Fruit fly (Drosophila melanogaster): ENCODE data around the gene CG13711.

CG13711 gene

DNA sequence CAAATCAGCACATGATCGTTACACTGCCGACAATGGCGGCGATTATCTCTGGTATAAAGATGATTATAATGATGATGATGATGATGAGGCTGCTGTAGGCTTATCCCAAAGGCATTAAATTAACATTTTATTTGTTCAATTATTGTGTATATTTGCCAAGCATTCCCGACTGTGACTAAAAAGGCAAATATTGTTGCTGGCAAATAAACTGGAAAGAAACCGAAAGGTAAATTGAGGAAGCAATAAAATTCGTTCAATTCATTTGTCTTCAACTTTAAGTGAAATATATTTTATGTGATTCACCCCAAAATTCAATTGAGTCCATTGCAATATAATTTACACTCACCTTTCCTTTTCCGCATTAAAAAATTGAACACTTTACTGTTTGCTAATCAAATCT, 9.6 kb upstream of the CG13711 start (continued):
- TF ChIP-seq CG3163 (GFP tag; optimal IDR thresholded peaks at IDR 0.05) (no peak), Dip2 (GFP tag; IDR thresholded peaks at IDR 0.05) (no peak), vnd (GFP tag; IDR thresholded peaks at IDR 0.05; ENCODE audit: partially characterized antibody) (no peak), CG10959 (GFP tag; IDR thresholded peaks at IDR 0.05) (no peak), dmrt99B (tag; optimal IDR thresholded peaks at IDR 0.05) (no peak), CG17612 (GFP tag; IDR thresholded peaks at IDR 0.05) (no peak), dmrt11E (tag; optimal IDR thresholded peaks at IDR 0.05) (peak; percentile 4), br (optimal IDR thresholded peaks at IDR 0.05) (no peak), phol (tag; optimal IDR thresholded peaks at IDR 0.05) (no peak), CG17568 (GFP tag; optimal IDR thresholded peaks at IDR 0.05) (no peak), oc (tag; optimal IDR thresholded peaks at IDR 0.05) (no peak), CG5953 (GFP tag; IDR thresholded peaks at IDR 0.05) (no peak), gcm2 (GFP tag; optimal IDR thresholded peaks at IDR 0.05) (no peak), ind (GFP tag; optimal IDR thresholded peaks at IDR 0.05) (no peak), E2f2 (GFP tag; IDR thresholded peaks at IDR 0.05) (no peak), CG13296 (GFP tag; optimal IDR thresholded peaks at IDR 0.05) (no peak), ssp (GFP tag; IDR thresholded peaks at IDR 0.05) (no peak), trh (GFP tag; optimal IDR thresholded peaks at IDR 0.05) (no peak), CG6689 (GFP tag; IDR thresholded peaks at IDR 0.05) (no peak), PHDP (tag; optimal IDR thresholded peaks at IDR 0.05) (peak; percentile 29), tx (GFP tag; optimal IDR thresholded peaks at IDR 0.05) (no peak), CG2712 (tag; optimal IDR thresholded peaks at IDR 0.05) (no peak), gem (tag; optimal IDR thresholded peaks at IDR 0.05) (peak; percentile 23), pzg (GFP tag; optimal IDR thresholded peaks at IDR 0.05) (no peak), scrt (GFP tag; optimal IDR thresholded peaks at IDR 0.05) (no peak), CG2129 (GFP tag; IDR thresholded peaks at IDR 0.05; ENCODE audit: partially characterized antibody) (no peak), Opbp (GFP tag; IDR thresholded peaks at IDR 0.05; ENCODE audit: partially characterized antibody) (no peak), mirr (GFP tag; optimal IDR thresholded peaks at IDR 0.05) (no peak), chif (GFP tag; optimal IDR thresholded peaks at IDR 0.05) (no peak), CG30403 (GFP tag; optimal IDR thresholded peaks at IDR 0.05) (no peak), gsb (GFP tag; IDR thresholded peaks at IDR 0.05) (no peak), CG9932 (GFP tag; IDR thresholded peaks at IDR 0.05) (no peak), CG12071 (GFP tag; optimal IDR thresholded peaks at IDR 0.05) (no peak), tin (GFP tag; optimal IDR thresholded peaks at IDR 0.05) (no peak), pum (GFP tag; optimal IDR thresholded peaks at IDR 0.05) (no peak), gsb-n (tag; optimal IDR thresholded peaks at IDR 0.05) (no peak), Oli (tag; optimal IDR thresholded peaks at IDR 0.05) (no peak), Sox102F (GFP tag; optimal IDR thresholded peaks at IDR 0.05) (peak; percentile 9), z (GFP tag; IDR thresholded peaks at IDR 0.05) (no peak), zen2 (GFP tag; IDR thresholded peaks at IDR 0.05; ENCODE audit: partially characterized antibody) (no peak), CG16815 (GFP tag; optimal IDR thresholded peaks at IDR 0.05) (no peak), E2f1 (GFP tag; IDR thresholded peaks at IDR 0.05) (no peak), btn (GFP tag; optimal IDR thresholded peaks at IDR 0.05) (no peak), stc (GFP tag; IDR thresholded peaks at IDR 0.05) (no peak), CG1603 (tag; optimal IDR thresholded peaks at IDR 0.05) (peak; percentile 36), Eip74EF (GFP tag; optimal IDR thresholded peaks at IDR 0.05) (peak in 1 of 2 experiments; percentile 70)
